Worm (Caenorhabditis elegans): Measurements from ENCODE around the gene F20H11.1.

Gene F20H11.1

DNA sequence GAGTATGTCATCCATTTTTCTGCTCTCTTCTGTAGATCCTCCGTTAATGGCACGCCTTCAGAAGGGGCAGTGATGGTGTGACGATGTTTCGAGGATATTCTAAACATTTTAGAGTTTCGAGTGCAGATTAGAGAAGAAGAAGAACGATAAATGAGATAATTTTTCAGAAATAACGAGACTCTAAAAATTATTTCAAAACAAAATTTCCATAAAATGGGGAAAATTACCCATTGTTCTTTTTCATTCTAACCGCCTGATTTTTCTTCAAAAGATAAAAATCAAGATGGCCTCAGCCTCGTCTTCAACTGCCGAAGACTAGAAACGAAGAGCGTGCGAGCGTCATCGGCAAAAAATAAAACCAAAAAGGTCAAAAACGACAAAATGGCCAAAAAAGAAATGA is 9.1 kb upstream of the F20H11.1 start, which contains the start of gene let-765:
Gene let-765 (minus strand): TSS at position 101 of the 400 bp plus-strand sequence.
- no peak for TF ChIP-seq nhr-12 (tag; optimal IDR thresholded peaks at IDR 0.05)
- no peak for TF ChIP-seq bed-3 (GFP tag; optimal IDR thresholded peaks at IDR 0.05)
- TF ChIP-seq flh-1 (GFP tag; optimal IDR thresholded peaks at IDR 0.05): no peak
- TF ChIP-seq hlh-1 (tag; optimal IDR thresholded peaks at IDR 0.05): no peak
- TF ChIP-seq ztf-11 (tag; optimal IDR thresholded peaks at IDR 0.05): no peak
- TF ChIP-seq unc-120 (tag; optimal IDR thresholded peaks at IDR 0.05; ENCODE audit: poor library complexity, severe bottlenecking): no peak

DNA sequence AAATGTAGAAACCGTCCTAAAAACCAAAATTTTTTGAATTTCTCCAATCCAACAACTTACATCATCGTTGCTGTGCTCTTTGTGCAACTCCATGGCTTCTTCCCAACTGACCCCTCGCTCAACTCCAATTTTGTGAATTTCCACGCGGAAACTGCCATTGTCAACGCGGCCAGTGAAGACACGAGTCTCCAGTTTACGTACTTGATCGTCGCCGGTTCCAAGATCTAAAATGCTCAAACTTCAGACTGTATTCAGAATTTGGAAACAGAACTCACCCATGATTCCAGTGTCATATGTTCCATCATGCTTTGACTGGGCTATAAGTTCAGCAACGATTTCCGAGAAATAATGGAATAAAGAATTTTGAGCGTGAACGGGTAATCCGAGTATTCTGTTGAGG is 2.1 kb upstream of the F20H11.1 start:
- TF ChIP-seq sptf-1 (tag; optimal IDR thresholded peaks at IDR 0.05) (no peak), lin-32 (GFP tag; optimal IDR thresholded peaks at IDR 0.05) (no peak), ceh-43 (GFP tag; optimal IDR thresholded peaks at IDR 0.05) (no peak), lsy-2 (tag; optimal IDR thresholded peaks at IDR 0.05) (no peak), ces-1 (GFP tag; optimal IDR thresholded peaks at IDR 0.05) (no peak), ham-2 (GFP tag; optimal IDR thresholded peaks at IDR 0.05) (no peak), elt-3 (tag; optimal IDR thresholded peaks at IDR 0.05) (no peak), blmp-1 (tag; optimal IDR thresholded peaks at IDR 0.05) (no peak), nhr-76 (tag; optimal IDR thresholded peaks at IDR 0.05) (no peak), mab-5 (tag; optimal IDR thresholded peaks at IDR 0.05) (no peak)

DNA sequence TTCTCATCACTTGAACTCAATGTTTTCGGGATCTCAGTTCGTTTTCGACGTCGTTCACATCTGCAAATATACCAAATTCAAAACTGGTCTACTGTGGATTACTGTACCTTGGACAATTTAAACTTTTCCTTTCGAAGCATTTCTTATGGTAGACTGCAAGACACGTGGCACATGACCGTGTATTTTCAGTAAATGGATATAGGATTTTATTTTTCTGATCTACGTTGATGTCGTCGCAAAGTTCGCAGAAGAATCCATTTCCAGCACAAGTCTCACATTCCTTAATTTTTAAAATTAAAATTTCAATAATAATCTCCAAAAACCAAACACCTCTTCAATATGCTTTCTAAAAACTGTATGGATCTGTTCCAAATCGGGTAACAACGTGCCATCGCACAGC is 2.5 kb downstream of the F20H11.1 start:
- TF ChIP-seq nhr-28 (tag; optimal IDR thresholded peaks at IDR 0.05) (no peak), sptf-1 (tag; optimal IDR thresholded peaks at IDR 0.05) (no peak), unc-39 (tag; optimal IDR thresholded peaks at IDR 0.05) (no peak), unc-120 (tag; optimal IDR thresholded peaks at IDR 0.05; ENCODE audit: poor library complexity, severe bottlenecking) (no peak), lsy-2 (tag; optimal IDR thresholded peaks at IDR 0.05) (no peak), bed-3 (GFP tag; optimal IDR thresholded peaks at IDR 0.05) (no peak), snpc-4 (tag; optimal IDR thresholded peaks at IDR 0.05) (no peak), ceh-83 (GFP tag; optimal IDR thresholded peaks at IDR 0.05) (no peak), nhr-76 (tag; optimal IDR thresholded peaks at IDR 0.05) (no peak), mep-1 (tag; optimal IDR thresholded peaks at IDR 0.05) (no peak), M03D4.4 (tag; optimal IDR thresholded peaks at IDR 0.05) (no peak), cnd-1 (tag; optimal IDR thresholded peaks at IDR 0.05) (no peak), nhr-237 (tag; optimal IDR thresholded peaks at IDR 0.05) (no peak), ceh-43 (GFP tag; optimal IDR thresholded peaks at IDR 0.05) (no peak), elt-3 (tag; optimal IDR thresholded peaks at IDR 0.05) (no peak), hlh-1 (tag; optimal IDR thresholded peaks at IDR 0.05) (no peak), ces-1 (GFP tag; optimal IDR thresholded peaks at IDR 0.05) (no peak), unc-62 (GFP tag; optimal IDR thresholded peaks at IDR 0.05) (no peak)

DNA sequence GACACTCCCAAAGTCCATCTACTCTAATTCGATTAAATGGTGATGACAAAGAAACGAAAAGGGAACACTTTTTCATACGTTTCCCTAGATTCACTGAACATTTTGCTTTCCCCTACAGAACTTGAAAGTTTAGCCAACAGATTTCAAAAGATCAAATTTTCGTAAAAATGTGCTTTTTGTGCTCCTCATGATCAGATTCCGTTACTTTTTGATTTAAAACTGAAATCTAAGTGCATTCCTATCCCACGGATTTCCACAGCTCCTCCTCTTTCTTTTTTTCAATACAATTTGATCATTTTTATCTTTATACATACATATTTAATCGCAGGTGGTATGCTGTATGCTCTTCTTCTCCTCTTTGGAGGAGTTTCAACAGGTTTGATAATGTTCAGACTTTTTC is 4.4 kb downstream of the F20H11.1 start, which contains the start of gene ddo-3:
Gene ddo-3 (plus strand): TSS at position 301 of the 400 bp plus-strand sequence.
- TF ChIP-seq nhr-12 (tag; optimal IDR thresholded peaks at IDR 0.05) (no peak), nhr-237 (tag; optimal IDR thresholded peaks at IDR 0.05) (no peak), drap-1 (GFP tag; optimal IDR thresholded peaks at IDR 0.05) (no peak), elt-1 (tag; optimal IDR thresholded peaks at IDR 0.05; ENCODE audit: borderline replicate concordance, insufficient read depth) (no peak), lsy-2 (tag; optimal IDR thresholded peaks at IDR 0.05) (no peak), ham-2 (GFP tag; optimal IDR thresholded peaks at IDR 0.05) (no peak), blmp-1 (tag; optimal IDR thresholded peaks at IDR 0.05) (no peak), nhr-2 (tag; optimal IDR thresholded peaks at IDR 0.05) (no peak), mep-1 (tag; optimal IDR thresholded peaks at IDR 0.05) (no peak), nhr-76 (tag; optimal IDR thresholded peaks at IDR 0.05) (no peak), snpc-4 (tag; optimal IDR thresholded peaks at IDR 0.05) (no peak), M03D4.4 (tag; optimal IDR thresholded peaks at IDR 0.05) (no peak), unc-39 (tag; optimal IDR thresholded peaks at IDR 0.05) (no peak)

DNA sequence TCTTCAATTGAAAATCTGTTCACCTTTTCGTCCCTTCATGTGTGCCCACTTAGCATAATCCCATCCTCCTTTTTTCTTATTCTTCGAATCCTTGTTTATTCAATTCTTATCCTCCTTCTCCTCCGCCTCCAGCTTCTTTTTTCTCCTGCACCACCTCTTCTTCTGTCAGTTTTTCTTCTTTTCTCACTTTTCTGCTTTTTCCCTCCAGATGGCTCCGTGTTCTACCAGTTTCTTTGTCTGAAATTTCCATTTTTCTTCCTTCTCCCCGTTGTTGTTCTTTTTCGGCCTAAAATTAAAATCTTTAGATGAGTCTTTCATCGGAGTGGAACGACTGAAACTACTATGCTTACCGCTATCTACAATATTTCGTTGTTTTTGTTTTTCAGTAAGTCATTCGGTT is 10.4 kb downstream of the F20H11.1 start, which contains the start of gene acr-21:
Gene acr-21 (plus strand): TSS at position 301 of the 400 bp plus-strand sequence.
- no peak for TF ChIP-seq ztf-11 (tag; optimal IDR thresholded peaks at IDR 0.05)
- TF ChIP-seq cnd-1 (tag; optimal IDR thresholded peaks at IDR 0.05): no peak
- no peak for TF ChIP-seq sptf-1 (tag; optimal IDR thresholded peaks at IDR 0.05)

DNA sequence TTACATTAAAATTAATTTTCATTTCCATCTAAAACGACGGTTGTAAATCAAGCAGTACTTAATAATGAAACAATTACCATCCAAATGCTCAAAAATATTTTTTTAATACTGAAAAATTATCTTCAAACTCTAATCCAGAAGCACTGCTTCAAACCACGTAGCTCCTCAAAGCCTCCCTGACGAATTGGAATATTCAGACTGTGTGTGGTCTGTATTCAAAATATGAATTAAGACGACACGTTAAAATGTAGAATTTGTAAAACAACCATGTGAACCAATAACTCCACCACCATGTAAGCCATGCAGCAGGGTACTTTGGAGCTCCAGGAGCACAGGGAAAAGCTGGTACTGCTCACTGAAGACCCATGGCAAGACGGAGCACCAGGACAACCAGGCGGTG is 12.6 kb downstream of the F20H11.1 start, which contains the start of gene F27B3.8:
Gene F27B3.8 (plus strand): TSS at position 301 of the 400 bp plus-strand sequence.
- TF ChIP-seq ceh-43 (GFP tag; optimal IDR thresholded peaks at IDR 0.05): no peak
